Fruit fly (Drosophila melanogaster): Measurements from ENCODE around the gene CG45489.

The CG45489 gene

DNA sequence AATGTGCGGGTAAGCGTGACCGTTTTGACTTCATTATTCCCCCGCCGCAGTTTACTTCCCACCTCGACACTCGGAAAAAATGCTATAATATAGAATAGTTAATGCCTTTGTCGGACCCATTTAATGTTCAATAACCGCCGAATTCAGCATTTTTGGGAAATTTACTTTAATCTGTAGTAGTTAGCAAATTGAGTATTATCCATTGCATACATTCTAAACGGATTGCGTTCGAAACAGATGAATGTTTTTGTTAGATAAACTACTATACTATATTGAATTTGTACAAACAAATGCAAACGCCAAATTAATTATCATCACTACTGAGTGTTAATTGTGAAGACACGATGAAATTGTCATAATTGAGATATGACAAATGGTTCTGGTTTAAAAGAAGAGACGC, 44.8 kb downstream of the CG45489 start (continued):
- TF ChIP-seq pdm3 (GFP tag; optimal IDR thresholded peaks at IDR 0.05) (peak; percentile 7), cyc (GFP tag; optimal IDR thresholded peaks at IDR 0.05) (no peak), CG11294 (GFP tag; IDR thresholded peaks at IDR 0.05) (no peak), CG15336 (GFP tag; IDR thresholded peaks at IDR 0.05) (no peak), lz (GFP tag; optimal IDR thresholded peaks at IDR 0.05) (peak; percentile 16), spab (GFP tag; optimal IDR thresholded peaks at IDR 0.05) (no peak), CG6792 (GFP tag; optimal IDR thresholded peaks at IDR 0.05) (peak; percentile 20), CG34406 (GFP tag; optimal IDR thresholded peaks at IDR 0.05) (peak; percentile 14), esn (GFP tag; optimal IDR thresholded peaks at IDR 0.05) (peak; percentile 24), OdsH (GFP tag; optimal IDR thresholded peaks at IDR 0.05) (peak; percentile 32), CG8632 (GFP tag; optimal IDR thresholded peaks at IDR 0.05) (no peak), CG9139 (GFP tag; optimal IDR thresholded peaks at IDR 0.05) (no peak), dac (GFP tag; optimal IDR thresholded peaks at IDR 0.05) (no peak), CG31627 (GFP tag; optimal IDR thresholded peaks at IDR 0.05) (no peak), Ets96B (tag; optimal IDR thresholded peaks at IDR 0.05) (no peak), net (GFP tag; optimal IDR thresholded peaks at IDR 0.05) (peak; percentile 25), CG16779 (tag; optimal IDR thresholded peaks at IDR 0.05) (no peak), vri (GFP tag; optimal IDR thresholded peaks at IDR 0.05) (no peak), acj6 (GFP tag; optimal IDR thresholded peaks at IDR 0.05) (peak; percentile 21), fkh (GFP tag; optimal IDR thresholded peaks at IDR 0.05) (no peak), CG10669 (GFP tag; optimal IDR thresholded peaks at IDR 0.05) (peak; percentile 20), ss (GFP tag; optimal IDR thresholded peaks at IDR 0.05) (no peak), CG7368 (GFP tag; optimal IDR thresholded peaks at IDR 0.05) (no peak), dsx (GFP tag; optimal IDR thresholded peaks at IDR 0.05; ENCODE audit: poor library complexity, severe bottlenecking) (no peak), CG6163 (GFP tag; IDR thresholded peaks at IDR 0.05) (no peak), Eip78C (GFP tag) (peak; percentile 21), Hr4 (GFP tag; optimal IDR thresholded peaks at IDR 0.05) (peak; percentile 26), Sox102F (GFP tag; optimal IDR thresholded peaks at IDR 0.05) (no peak), CG4318 (GFP tag; optimal IDR thresholded peaks at IDR 0.05) (peak; percentile 35), salr (GFP tag; optimal IDR thresholded peaks at IDR 0.05) (peak in 1 of 2 experiments; percentile 9), fd85E (GFP tag; optimal IDR thresholded peaks at IDR 0.05) (no peak), Eip93F (GFP tag; optimal IDR thresholded peaks at IDR 0.05) (no peak)

Data from whole organism, prepupa.